Worm (Caenorhabditis elegans) whole organism, L4 larva: ENCODE measurements around the gene srb-11.

Experiments used
- D1046.2 ChIP-seq: fragments of 200-800 bp; sonication (Bioruptor generic); IDR thresholded peaks from 2 replicates; pipeline ENCODE4 v1.3.6; 2022; ENCODE audit warnings: missing genetic modification characterization, missing compliant biosample characterization
- F37D6.2 ChIP-seq: sonication (generic microtip); optimal IDR thresholded peaks from 2 replicates; lab custom pipeline; 2016; ENCODE audit warnings: mild to moderate bottlenecking, missing genetic modification characterization, missing compliant biosample characterization
- R02D3.7 ChIP-seq: fragments of 150-350 bp; sonication (generic microtip); optimal IDR thresholded peaks from 3 replicates; lab custom pipeline; 2014; ENCODE audit warnings: missing biosample characterization, missing genetic modification characterization
- T20F7.1 ChIP-seq: fragments of 200-800 bp; sonication (Bioruptor generic); optimal IDR thresholded peaks from 2 replicates; lab custom pipeline; 2018; ENCODE audit warnings: mild to moderate bottlenecking, missing genetic modification characterization, missing compliant biosample characterization
- T26A8.4 ChIP-seq: fragments of 200-800 bp; sonication (Bioruptor generic); IDR thresholded peaks from 2 replicates; pipeline ENCODE4 v1.3.6; 2022; ENCODE audit warnings: missing genetic modification characterization, missing compliant biosample characterization
- Y75B8A.6 ChIP-seq: fragments of 200-800 bp; sonication (Bioruptor generic); IDR thresholded peaks from 2 replicates; pipeline ENCODE4 v1.3.6; 2022; ENCODE audit warnings: missing genetic modification reagents, missing genetic modification characterization, missing compliant biosample characterization
- aha-1 ChIP-seq: fragments of 150-350 bp; peaks from one replicate; lab custom pipeline; 2014; ENCODE audit warnings: missing biosample characterization, missing genetic modification characterization
- ama-1 ChIP-seq: fragments of 150-350 bp; optimal IDR thresholded peaks from 2 replicates; lab custom pipeline; 2014; ENCODE audit warnings: inconsistent platforms, mixed read lengths
- ceh-20 ChIP-seq: fragments of 200-800 bp; sonication (Bioruptor generic); IDR thresholded peaks from 2 replicates; pipeline ENCODE4 v1.3.6; 2022; ENCODE audit warnings: missing genetic modification reagents, missing genetic modification characterization, missing compliant biosample characterization
- ceh-44 ChIP-seq: fragments of 200-800 bp; sonication (Bioruptor generic); IDR thresholded peaks from 2 replicates; pipeline ENCODE4 v1.3.6; 2022; ENCODE audit warnings: missing genetic modification reagents, missing genetic modification characterization, missing compliant biosample characterization
- daf-19 ChIP-seq: fragments of 200-800 bp; sonication (Bioruptor generic); conservative IDR thresholded peaks from 2 replicates; pipeline ENCODE4 v1.3.6; 2022; ENCODE audit warnings: missing genetic modification characterization, missing compliant biosample characterization
- dmd-9 ChIP-seq: fragments of 200-800 bp; sonication (Bioruptor generic); IDR thresholded peaks from 2 replicates; pipeline ENCODE4 v1.3.6; 2022; ENCODE audit warnings: missing genetic modification reagents, missing genetic modification characterization, missing compliant biosample characterization
- dve-1 ChIP-seq: sonication (generic microtip); optimal IDR thresholded peaks from 2 replicates; lab custom pipeline; 2017; ENCODE audit warnings: antibody characterized with exemption, mild to moderate bottlenecking, missing genetic modification characterization, missing compliant biosample characterization; ENCODE audit not compliant: insufficient read depth
- egl-27 ChIP-seq: sonication (generic microtip); optimal IDR thresholded peaks from 3 replicates; lab custom pipeline; 2017; ENCODE audit warnings: missing biosample characterization, missing genetic modification reagents, missing genetic modification characterization
- gei-8 ChIP-seq: fragments of 200-800 bp; sonication (Bioruptor generic); optimal IDR thresholded peaks from 2 replicates; lab custom pipeline; 2018; ENCODE audit warnings: mild to moderate bottlenecking, missing genetic modification characterization, missing compliant biosample characterization
- hmg-1.1 ChIP-seq: fragments of 200-800 bp; sonication (Bioruptor generic); IDR thresholded peaks from 2 replicates; pipeline ENCODE4 v1.3.6; 2022; ENCODE audit warnings: missing genetic modification reagents, missing genetic modification characterization, missing compliant biosample characterization
- jun-1 ChIP-seq: fragments of 150-350 bp; optimal IDR thresholded peaks from 2 replicates; lab custom pipeline; 2014; ENCODE audit warnings: missing biosample characterization, missing genetic modification reagents, missing genetic modification characterization
- lin-1 ChIP-seq: fragments of 200-800 bp; sonication (Bioruptor generic); IDR thresholded peaks from 2 replicates; pipeline ENCODE4 v1.3.6; 2022; ENCODE audit warnings: missing genetic modification reagents, missing genetic modification characterization, missing compliant biosample characterization
- lin-38 ChIP-seq: fragments of 200-800 bp; sonication (Bioruptor generic); IDR thresholded peaks from 2 replicates; pipeline ENCODE4 v1.3.6; 2022; ENCODE audit warnings: missing genetic modification reagents, missing genetic modification characterization, missing compliant biosample characterization
- madf-5 ChIP-seq, 2 experiments: fragments of 200-800 bp; sonication (Bioruptor generic); IDR thresholded peaks; 2 replicates each; pipeline ENCODE4 v1.3.6; 2022; ENCODE audit warnings: missing compliant biosample characterization in 2 of 2, missing genetic modification characterization in 2 of 2
- madf-9 ChIP-seq: fragments of 200-800 bp; sonication (Bioruptor generic); conservative IDR thresholded peaks from 2 replicates; pipeline ENCODE4 v1.3.6; 2022; ENCODE audit warnings: missing genetic modification reagents, missing genetic modification characterization, missing compliant biosample characterization
- mdl-1 ChIP-seq, 2 experiments: fragments of 150-350 bp in 1 of 2; sonication (generic microtip) in 1 of 2; optimal IDR thresholded peaks; 2 replicates each; lab custom pipeline; 2014 to 2017; ENCODE audit warnings: missing biosample characterization in 2 of 2, missing genetic modification characterization in 2 of 2
- mdt-29 ChIP-seq: fragments of 200-800 bp; sonication (Bioruptor generic); IDR thresholded peaks from 2 replicates; pipeline ENCODE4 v1.3.6; 2022; ENCODE audit warnings: missing genetic modification reagents, missing genetic modification characterization, missing compliant biosample characterization
- mxl-2 ChIP-seq: fragments of 200-800 bp; sonication (Bioruptor generic); conservative IDR thresholded peaks from 2 replicates; pipeline ENCODE4 v1.3.6; 2022; ENCODE audit warnings: missing genetic modification reagents, missing genetic modification characterization, missing compliant biosample characterization
- nhr-10 ChIP-seq: fragments of 150-350 bp; optimal IDR thresholded peaks from 2 replicates; lab custom pipeline; 2014; ENCODE audit warnings: missing biosample characterization, missing genetic modification characterization
- nhr-11 ChIP-seq: fragments of 150-350 bp; optimal IDR thresholded peaks from 2 replicates; lab custom pipeline; 2014; ENCODE audit warnings: missing biosample characterization, missing genetic modification characterization
- nhr-111 ChIP-seq: fragments of 200-800 bp; sonication (Bioruptor generic); optimal IDR thresholded peaks from 2 replicates; lab custom pipeline; 2018; ENCODE audit warnings: mild to moderate bottlenecking, missing genetic modification characterization, missing compliant biosample characterization
- nhr-237 ChIP-seq: sonication (generic microtip); optimal IDR thresholded peaks from 2 replicates; lab custom pipeline; 2017; ENCODE audit warnings: missing biosample characterization, missing genetic modification characterization
- nhr-28 ChIP-seq: fragments of 150-350 bp; optimal IDR thresholded peaks from 2 replicates; lab custom pipeline; 2014; ENCODE audit warnings: missing biosample characterization, missing genetic modification characterization
- nhr-41 ChIP-seq: fragments of 200-800 bp; sonication (Bioruptor generic); IDR thresholded peaks from 2 replicates; pipeline ENCODE4 v1.3.6; 2022; ENCODE audit warnings: missing genetic modification reagents, missing genetic modification characterization, missing compliant biosample characterization
- nhr-77 ChIP-seq: fragments of 150-350 bp; optimal IDR thresholded peaks from 2 replicates; lab custom pipeline; 2014; ENCODE audit warnings: missing biosample characterization, missing genetic modification characterization
- rbr-2 ChIP-seq: sonication (generic microtip); optimal IDR thresholded peaks from 2 replicates; lab custom pipeline; 2016; ENCODE audit warnings: missing genotype, missing genetic modification characterization, missing compliant biosample characterization
- saeg-2 ChIP-seq: fragments of 200-800 bp; sonication (Bioruptor generic); IDR thresholded peaks from 2 replicates; pipeline ENCODE4 v1.3.6; 2022; ENCODE audit warnings: missing genetic modification reagents, missing genetic modification characterization, missing compliant biosample characterization
- spr-1 ChIP-seq: sonication (generic microtip); optimal IDR thresholded peaks from 2 replicates; lab custom pipeline; 2016; ENCODE audit warnings: mild to moderate bottlenecking, missing genetic modification characterization, missing compliant biosample characterization
- unc-130 ChIP-seq: sonication (generic microtip); optimal IDR thresholded peaks from 2 replicates; lab custom pipeline; 2016; ENCODE audit warnings: missing genetic modification reagents, missing genetic modification characterization, missing compliant biosample characterization
- unc-62 ChIP-seq, 3 experiments: fragments of 150-350 bp in 1 of 3; sonication (generic microtip); optimal IDR thresholded peaks in 2 of 3; peaks in 1 of 3; 1 replicate in 1 of 3; 2 replicates in 2 of 3; lab custom pipeline; 2014 to 2017; ENCODE audit warnings: missing biosample characterization in 3 of 3, missing genetic modification characterization in 3 of 3, missing genetic modification reagents in 3 of 3, missing genotype in 1 of 3
- vab-7 ChIP-seq: fragments of 200-800 bp; sonication (Bioruptor generic); IDR thresholded peaks from 2 replicates; pipeline ENCODE4 v1.3.6; 2022; ENCODE audit warnings: missing genetic modification reagents, missing genetic modification characterization, missing compliant biosample characterization
- zip-2 ChIP-seq: fragments of 150-350 bp; optimal IDR thresholded peaks from 2 replicates; lab custom pipeline; 2014; ENCODE audit warnings: missing biosample characterization, missing genetic modification characterization
- ztf-7 ChIP-seq: fragments of 150-350 bp; optimal IDR thresholded peaks from 2 replicates; lab custom pipeline; 2014; ENCODE audit warnings: missing biosample characterization, missing genetic modification characterization

srb-11 gene

ce11 chrIII:6492807-6493206, at the start of gene srb-11:
TSS of gene srb-11 (minus strand) at chrIII:6492907.
- TF ChIP-seq ztf-7 (no peak), hmg-1.1 (GFP tag; lab: Robert Waterston, UW) (no peak), spr-1 (no peak), nhr-11 (tag; lab: Kevin White, UChicago) (no peak)

- no peak for TF ChIP-seq mdl-1 (tag; optimal IDR thresholded peaks at IDR 0.05; lab: Kevin White, UChicago)
- TF ChIP-seq aha-1 (tag; lab: Kevin White, UChicago) = peak; percentile 96
- no peak for TF ChIP-seq nhr-41 (GFP tag; lab: Robert Waterston, UW)
- TF ChIP-seq madf-9 = no peak
- peak in 1 of 2 experiments; percentile 77 for TF ChIP-seq unc-62 (GFP tag; optimal IDR thresholded peaks at IDR 0.05 in 1 of 2; lab: Kevin White, UChicago)
- no peak for TF ChIP-seq unc-62 (tag; optimal IDR thresholded peaks at IDR 0.05; lab: Kevin White, UChicago)
- no peak for TF ChIP-seq nhr-77
- no peak for TF ChIP-seq nhr-111 (GFP tag; lab: Kevin White, UChicago)
- no peak for TF ChIP-seq nhr-11 (tag; lab: Kevin White, UChicago)
- TF ChIP-seq dve-1 = no peak
- no peak for TF ChIP-seq madf-5 (GFP tag; IDR thresholded peaks at IDR 0.05; lab: Robert Waterston, UW)
- TF ChIP-seq daf-19 = no peak
- TF ChIP-seq R02D3.7 (tag; lab: Kevin White, UChicago) = no peak
- peak; percentile 7 for TF ChIP-seq rbr-2 (tag; lab: Kevin White, UChicago)
Measured at ce11 chrIII:6536945-6537568, 44.4 kb upstream of the srb-11 start, which contains the start of gene C09E7.4. TSS of gene C09E7.4 (minus strand) at chrIII:6536995.

- TF ChIP-seq aha-1 (tag; lab: Kevin White, UChicago) (no peak), jun-1 (tag; lab: Kevin White, UChicago) (no peak), ceh-20 (no peak), D1046.2 (GFP tag; lab: Robert Waterston, UW) (no peak), nhr-41 (GFP tag; lab: Robert Waterston, UW) (no peak), vab-7 (no peak), mxl-2 (GFP tag; lab: Robert Waterston, UW) (no peak), T26A8.4 (GFP tag; lab: Robert Waterston, UW) (no peak), rbr-2 (tag; lab: Kevin White, UChicago) (no peak), unc-130 (GFP tag; lab: Kevin White, UChicago) (no peak), T20F7.1 (no peak), nhr-111 (GFP tag; lab: Kevin White, UChicago) (no peak), mdt-29 (GFP tag; lab: Robert Waterston, UW) (no peak), egl-27 (tag; lab: Kevin White, UChicago) (no peak), nhr-237 (tag; lab: Kevin White, UChicago) (no peak), nhr-77 (no peak), F37D6.2 (no peak)
Measured at ce11 chrIII:6532647-6533046, 39.9 kb upstream of the srb-11 start, which contains the start of gene srxa-5. TSS of gene srxa-5 (plus strand) at chrIII:6532947.

- no peak for TF ChIP-seq dmd-9 (GFP tag; lab: Robert Waterston, UW)
Measured at ce11 chrIII:6531099-6531498, 38.4 kb upstream of the srb-11 start, which contains the start of gene C09E7.11. TSS of gene C09E7.11 (plus strand) at chrIII:6531399.

ce11 chrIII:6527902-6528301, 35.2 kb upstream of the srb-11 start, which contains the start of gene pqn-10:
TSS of gene pqn-10 (plus strand) at chrIII:6528202.
- TF ChIP-seq Y75B8A.6 (GFP tag; lab: Robert Waterston, UW) (no peak), jun-1 (tag; lab: Kevin White, UChicago) (no peak), zip-2 (tag; lab: Kevin White, UChicago) (no peak), lin-38 (GFP tag; lab: Robert Waterston, UW) (no peak), saeg-2 (GFP tag; lab: Robert Waterston, UW) (no peak), rbr-2 (tag; lab: Kevin White, UChicago) (no peak), ceh-44 (GFP tag; lab: Robert Waterston, UW) (no peak), gei-8 (GFP tag; lab: Kevin White, UChicago) (no peak), F37D6.2 (no peak), ama-1 (lab: Kevin White, UChicago) (no peak), daf-19 (no peak), nhr-111 (GFP tag; lab: Kevin White, UChicago) (no peak), nhr-28 (tag; lab: Kevin White, UChicago) (no peak), nhr-10 (no peak), lin-1 (GFP tag; lab: Robert Waterston, UW) (no peak)
- TF ChIP-seq, all 104 proteins: peak for 0
